Fruit fly (Drosophila melanogaster): ENCODE results near the gene C3G.
A peak's percentile ranks its signal among the peaks of the same experiment; 100 is the strongest.

The C3G gene

DNA sequence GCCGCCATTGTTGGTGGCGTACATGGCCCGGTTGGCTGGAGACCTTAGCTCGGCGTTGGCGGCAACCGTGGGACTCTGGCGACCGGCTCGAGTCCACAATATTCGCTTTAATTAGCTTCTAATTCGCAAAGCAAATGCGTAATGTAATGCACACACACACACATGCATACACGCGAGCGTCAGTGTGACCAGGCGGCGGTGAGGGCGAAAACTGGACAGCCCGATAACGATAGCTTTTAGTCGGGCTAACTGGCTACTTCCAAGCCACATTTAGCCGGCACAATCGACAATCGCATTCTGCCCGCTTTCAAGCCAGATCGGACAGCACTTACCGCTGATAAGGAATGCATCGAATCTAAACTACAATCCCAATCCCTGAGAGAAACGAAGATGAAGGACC lies 17.3 kb upstream of the C3G start, which contains the start of the genes Nf-YC and xit (continued):
- TF ChIP-seq CG10366 (GFP tag; IDR thresholded peaks at IDR 0.05) (no peak), CG15269 (tag; optimal IDR thresholded peaks at IDR 0.05) (no peak), CG11696 (GFP tag; IDR thresholded peaks at IDR 0.05) (no peak), CG8281 (tag; optimal IDR thresholded peaks at IDR 0.05) (no peak), ttk (GFP tag; IDR thresholded peaks at IDR 0.05) (no peak), nau (GFP tag; optimal IDR thresholded peaks at IDR 0.05) (no peak), CG3838 (GFP tag; optimal IDR thresholded peaks at IDR 0.05) (no peak), CG14014 (GFP tag; IDR thresholded peaks at IDR 0.05) (no peak), BEAF-32 (GFP tag; optimal IDR thresholded peaks at IDR 0.05) (peak; percentile 70), CG13624 (GFP tag; optimal IDR thresholded peaks at IDR 0.05) (peak; percentile 39), B-H1 (GFP tag; IDR thresholded peaks at IDR 0.05) (no peak), fru (optimal IDR thresholded peaks at IDR 0.05) (no peak), CG3281 (GFP tag; optimal IDR thresholded peaks at IDR 0.05) (no peak), CG12942 (GFP tag; optimal IDR thresholded peaks at IDR 0.05) (no peak), CG2199 (GFP tag; IDR thresholded peaks at IDR 0.05) (no peak), nom (GFP tag; optimal IDR thresholded peaks at IDR 0.05) (no peak), CG34422 (GFP tag; IDR thresholded peaks at IDR 0.05) (peak; percentile 63; the same call in 2 of the 3 replicates), Dp (GFP tag; optimal IDR thresholded peaks at IDR 0.05) (peak; percentile 57), trh (GFP tag; optimal IDR thresholded peaks at IDR 0.05) (no peak), CG2889 (GFP tag; IDR thresholded peaks at IDR 0.05) (no peak), CG9609 (GFP tag; optimal IDR thresholded peaks at IDR 0.05) (no peak), cg (GFP tag; optimal IDR thresholded peaks at IDR 0.05) (peak; percentile 81), CG7786 (GFP tag; optimal IDR thresholded peaks at IDR 0.05) (no peak), CG8388 (GFP tag; optimal IDR thresholded peaks at IDR 0.05) (no peak), HLHmδ (GFP tag; optimal IDR thresholded peaks at IDR 0.05) (no peak), CG13287 (GFP tag; IDR thresholded peaks at IDR 0.05; ENCODE audit: partially characterized antibody) (peak; percentile 74), D19B (GFP tag; optimal IDR thresholded peaks at IDR 0.05) (no peak), grau (tag; optimal IDR thresholded peaks at IDR 0.05) (no peak), Bgb (GFP tag; IDR thresholded peaks at IDR 0.05; ENCODE audit: partially characterized antibody) (peak; percentile 67), CG13894 (tag; optimal IDR thresholded peaks at IDR 0.05) (no peak), amos (GFP tag; IDR thresholded peaks at IDR 0.05; ENCODE audit: partially characterized antibody) (peak; percentile 68), CG13123 (GFP tag; optimal IDR thresholded peaks at IDR 0.05) (no peak), CG42726 (GFP tag; IDR thresholded peaks at IDR 0.05; ENCODE audit: partially characterized antibody) (peak; percentile 54; the same call in 1 of the 2 replicates), lov (optimal IDR thresholded peaks at IDR 0.05) (no peak), lov (GFP tag; IDR thresholded peaks at IDR 0.05) (no peak), CG10431 (GFP tag; optimal IDR thresholded peaks at IDR 0.05) (no peak), CG6791 (GFP tag; IDR thresholded peaks at IDR 0.05; ENCODE audit: partially characterized antibody) (0 out of 3 replicates have a peak, but pooled peaks have one; percentile 62), sug (tag; optimal IDR thresholded peaks at IDR 0.05) (no peak), CG8089 (GFP tag; optimal IDR thresholded peaks at IDR 0.05) (no peak), CG17612 (GFP tag; IDR thresholded peaks at IDR 0.05) (no peak), CG9797 (GFP tag; optimal IDR thresholded peaks at IDR 0.05) (peak; percentile 81), sd (tag; optimal IDR thresholded peaks at IDR 0.05) (no peak), Kr (GFP tag; optimal IDR thresholded peaks at IDR 0.05) (no peak), org-1 (GFP tag; optimal IDR thresholded peaks at IDR 0.05) (no peak), toy (GFP tag; IDR thresholded peaks at IDR 0.05) (no peak), H2.0 (GFP tag; IDR thresholded peaks at IDR 0.05) (no peak), psq (GFP tag; optimal IDR thresholded peaks at IDR 0.05) (no peak), Six4 (GFP tag; optimal IDR thresholded peaks at IDR 0.05) (no peak), CG1832 (GFP tag; optimal IDR thresholded peaks at IDR 0.05) (no peak), CG15073 (GFP tag; optimal IDR thresholded peaks at IDR 0.05) (no peak), oc (tag; optimal IDR thresholded peaks at IDR 0.05) (no peak), twi (tag; optimal IDR thresholded peaks at IDR 0.05) (no peak)

Data from whole organism, embryonic.